Worm (Caenorhabditis elegans) whole organism, young adult: Measurements from ENCODE around the gene D2023.3.
A peak's percentile ranks its signal among the peaks of the same experiment; 100 is the strongest.

Experiments
- B0019.2 ChIP-seq: fragments of 200-800 bp; sonication (Bioruptor generic); conservative IDR thresholded peaks from 2 replicates; pipeline ENCODE4 v1.3.6; 2022; ENCODE audit warnings: missing genetic modification reagents, missing genetic modification characterization, missing compliant biosample characterization
- C06A6.2 ChIP-seq: fragments of 200-800 bp; sonication (Bioruptor generic); conservative IDR thresholded peaks from 2 replicates; pipeline ENCODE4 v1.3.6; 2022; ENCODE audit warnings: missing genetic modification characterization, missing compliant biosample characterization
- C17E4.6 ChIP-seq: fragments of 200-800 bp; sonication (Bioruptor generic); IDR thresholded peaks from 2 replicates; pipeline ENCODE4 v1.3.6; 2022; ENCODE audit warnings: missing genetic modification reagents, missing genetic modification characterization, missing compliant biosample characterization
- F10E7.11 ChIP-seq: sonication (generic microtip); optimal IDR thresholded peaks from 2 replicates; lab custom pipeline; 2017; ENCODE audit warnings: mild to moderate bottlenecking, missing genetic modification characterization, moderate library complexity, missing compliant biosample characterization
- F39B2.1 ChIP-seq: fragments of 200-800 bp; sonication (Bioruptor generic); IDR thresholded peaks from 2 replicates; pipeline ENCODE4 v1.3.6; 2022; ENCODE audit warnings: missing genetic modification reagents, missing genetic modification characterization, missing compliant biosample characterization
- F55B11.4 ChIP-seq: sonication (generic microtip); optimal IDR thresholded peaks from 2 replicates; lab custom pipeline; 2016; ENCODE audit warnings: missing compliant biosample characterization, missing genetic modification characterization, borderline replicate concordance; ENCODE audit not compliant: insufficient read depth
- F57A8.1 ChIP-seq: fragments of 200-800 bp; sonication (Bioruptor generic); optimal IDR thresholded peaks from 2 replicates; lab custom pipeline; 2018; ENCODE audit warnings: mild to moderate bottlenecking, missing genetic modification characterization, moderate library complexity, missing compliant biosample characterization
- F57C9.4 ChIP-seq: sonication (generic microtip); optimal IDR thresholded peaks from 2 replicates; lab custom pipeline; 2017; ENCODE audit warnings: mild to moderate bottlenecking, missing genetic modification characterization, missing compliant biosample characterization
- K11D2.4 ChIP-seq: fragments of 200-800 bp; sonication (Bioruptor generic); IDR thresholded peaks from 2 replicates; pipeline ENCODE4 v1.3.6; 2022; ENCODE audit warnings: missing genetic modification reagents, missing genetic modification characterization, missing compliant biosample characterization
- K12H6.12 ChIP-seq: fragments of 200-800 bp; sonication (Bioruptor generic); optimal IDR thresholded peaks from 2 replicates; lab custom pipeline; 2018; ENCODE audit warnings: mild to moderate bottlenecking, missing genetic modification characterization, missing compliant biosample characterization
- T07F8.4 ChIP-seq: sonication (generic microtip); optimal IDR thresholded peaks from 2 replicates; lab custom pipeline; 2016; ENCODE audit warnings: mild to moderate bottlenecking, missing genetic modification characterization, moderate library complexity, missing compliant biosample characterization
- Y53G8AR.9 ChIP-seq: fragments of 200-800 bp; sonication (Bioruptor generic); conservative IDR thresholded peaks from 2 replicates; pipeline ENCODE4 v1.3.6; 2022; ENCODE audit warnings: missing genetic modification reagents, missing genetic modification characterization, missing compliant biosample characterization
- Y67H2A.10 ChIP-seq: fragments of 200-800 bp; sonication (Bioruptor generic); conservative IDR thresholded peaks from 2 replicates; pipeline ENCODE4 v1.3.6; 2022; ENCODE audit warnings: missing genetic modification reagents, missing genetic modification characterization, missing compliant biosample characterization
- bed-1 ChIP-seq: fragments of 200-800 bp; sonication (Bioruptor generic); IDR thresholded peaks from 2 replicates; pipeline ENCODE4 v1.3.6; 2022; ENCODE audit warnings: missing genetic modification reagents, missing genetic modification characterization, missing compliant biosample characterization
- cebp-1 ChIP-seq, 2 experiments: fragments of 200-800 bp in 1 of 2; sonication (Bioruptor generic) in 1 of 2; sonication (generic microtip) in 1 of 2; IDR thresholded peaks in 1 of 2; optimal IDR thresholded peaks in 1 of 2; 2 replicates each; pipeline versions ENCODE4 v1.3.6 to Lab custom; 2017 to 2022; ENCODE audit warnings: missing compliant biosample characterization in 2 of 2, missing genetic modification characterization in 2 of 2, mild to moderate bottlenecking in 1 of 2, missing genetic modification reagents in 1 of 2, moderate library complexity in 1 of 2
- ceh-27 ChIP-seq: fragments of 200-800 bp; sonication (Bioruptor generic); optimal IDR thresholded peaks from 2 replicates; lab custom pipeline; 2018; ENCODE audit warnings: mild to moderate bottlenecking, missing genetic modification characterization, moderate library complexity, missing compliant biosample characterization
- ceh-79 ChIP-seq: sonication (generic microtip); optimal IDR thresholded peaks from 2 replicates; lab custom pipeline; 2017; ENCODE audit warnings: mild to moderate bottlenecking, missing genetic modification characterization, missing compliant biosample characterization
- ceh-91 ChIP-seq: fragments of 200-800 bp; sonication (Bioruptor generic); IDR thresholded peaks from 2 replicates; pipeline ENCODE4 v1.3.6; 2022; ENCODE audit warnings: missing genetic modification reagents, missing genetic modification characterization, missing compliant biosample characterization
- dox-1 ChIP-seq: fragments of 200-800 bp; sonication (Bioruptor generic); IDR thresholded peaks from 2 replicates; pipeline ENCODE4 v1.3.6; 2022; ENCODE audit warnings: missing genetic modification reagents, missing genetic modification characterization, missing compliant biosample characterization
- dpff-1 ChIP-seq: sonication (generic microtip); optimal IDR thresholded peaks from 2 replicates; lab custom pipeline; 2017; ENCODE audit warnings: mild to moderate bottlenecking, missing genetic modification characterization, missing compliant biosample characterization
- ekl-4 ChIP-seq: fragments of 200-800 bp; sonication (Bioruptor generic); IDR thresholded peaks from 2 replicates; pipeline ENCODE4 v1.3.6; 2022; ENCODE audit warnings: missing genetic modification reagents, missing genetic modification characterization, missing compliant biosample characterization
- gei-17 ChIP-seq: fragments of 200-800 bp; sonication (Bioruptor generic); optimal IDR thresholded peaks from 2 replicates; lab custom pipeline; 2018; ENCODE audit warnings: mild to moderate bottlenecking, missing genetic modification characterization, missing compliant biosample characterization
- hmg-1.2 ChIP-seq: fragments of 200-800 bp; sonication (Bioruptor generic); IDR thresholded peaks from 2 replicates; pipeline ENCODE4 v1.3.6; 2022; ENCODE audit warnings: missing genetic modification reagents, missing genetic modification characterization, missing compliant biosample characterization
- hmg-20 ChIP-seq: fragments of 200-800 bp; sonication (Bioruptor generic); IDR thresholded peaks from 2 replicates; pipeline ENCODE4 v1.3.6; 2022; ENCODE audit warnings: missing genetic modification reagents, missing genetic modification characterization, missing compliant biosample characterization
- hsf-1 ChIP-seq: fragments of 200-800 bp; sonication (Bioruptor generic); IDR thresholded peaks from 2 replicates; pipeline ENCODE4 v1.3.6; 2022; ENCODE audit warnings: missing genetic modification reagents, missing genetic modification characterization, missing compliant biosample characterization
- lin-26 ChIP-seq: fragments of 200-800 bp; sonication (Bioruptor generic); IDR thresholded peaks from 2 replicates; pipeline ENCODE4 v1.3.6; 2022; ENCODE audit warnings: missing genetic modification reagents, missing genetic modification characterization, missing compliant biosample characterization
- lir-1 ChIP-seq: fragments of 200-800 bp; sonication (Bioruptor generic); conservative IDR thresholded peaks from 2 replicates; pipeline ENCODE4 v1.3.6; 2022; ENCODE audit warnings: missing genetic modification reagents, missing genetic modification characterization, missing compliant biosample characterization
- nhr-179 ChIP-seq: sonication (generic microtip); optimal IDR thresholded peaks from 2 replicates; lab custom pipeline; 2016; ENCODE audit warnings: mild to moderate bottlenecking, missing genetic modification characterization, missing compliant biosample characterization
- nhr-80 ChIP-seq: sonication (generic microtip); optimal IDR thresholded peaks from 2 replicates; lab custom pipeline; 2016; ENCODE audit warnings: missing genetic modification characterization, missing compliant biosample characterization
- sdz-38 ChIP-seq: sonication (generic microtip); optimal IDR thresholded peaks from 2 replicates; lab custom pipeline; 2016; ENCODE audit warnings: missing genotype, missing genetic modification characterization, missing compliant biosample characterization
- sea-2 ChIP-seq: fragments of 200-800 bp; sonication (Bioruptor generic); IDR thresholded peaks from 2 replicates; pipeline ENCODE4 v1.3.6; 2022; ENCODE audit warnings: missing genetic modification characterization, missing compliant biosample characterization
- snpc-1.3 ChIP-seq: sonication (generic microtip); optimal IDR thresholded peaks from 2 replicates; lab custom pipeline; 2017; ENCODE audit warnings: missing genetic modification characterization, mild to moderate bottlenecking, missing compliant biosample characterization, antibody characterized with exemption, moderate library complexity, missing genotype, missing genetic modification reagents; ENCODE audit not compliant: insufficient read depth
- snpc-3.4 ChIP-seq: sonication (generic microtip); optimal IDR thresholded peaks from 2 replicates; lab custom pipeline; 2017; ENCODE audit warnings: missing genetic modification characterization, mild to moderate bottlenecking, missing compliant biosample characterization, antibody characterized with exemption, moderate library complexity, missing genotype, missing genetic modification reagents
- sptf-2 ChIP-seq: fragments of 200-800 bp; sonication (Bioruptor generic); optimal IDR thresholded peaks from 2 replicates; lab custom pipeline; 2018; ENCODE audit warnings: mild to moderate bottlenecking, missing genetic modification characterization, missing compliant biosample characterization
- unc-130 ChIP-seq: sonication (generic microtip); optimal IDR thresholded peaks from 2 replicates; lab custom pipeline; 2016; ENCODE audit warnings: missing genetic modification reagents, missing genetic modification characterization, missing compliant biosample characterization
- zfh-2 ChIP-seq: fragments of 200-800 bp; sonication (Bioruptor generic); conservative IDR thresholded peaks from 2 replicates; pipeline ENCODE4 v1.3.6; 2022; ENCODE audit warnings: missing genetic modification reagents, missing genetic modification characterization, missing compliant biosample characterization
- zim-3 ChIP-seq: sonication (generic microtip); optimal IDR thresholded peaks from 2 replicates; lab custom pipeline; 2017; ENCODE audit warnings: mild to moderate bottlenecking, missing genetic modification characterization, moderate library complexity, missing compliant biosample characterization
- ztf-25 ChIP-seq: fragments of 200-800 bp; sonication (Bioruptor generic); IDR thresholded peaks from 2 replicates; pipeline ENCODE4 v1.3.6; 2022; ENCODE audit warnings: missing genetic modification reagents, missing genetic modification characterization, missing compliant biosample characterization
- ztf-6 ChIP-seq: fragments of 200-800 bp; sonication (Bioruptor generic); IDR thresholded peaks from 2 replicates; pipeline ENCODE4 v1.3.6; 2022; ENCODE audit warnings: missing genetic modification reagents, missing genetic modification characterization, missing compliant biosample characterization

The D2023.3 gene

ce11 chrV:11782809-11783440 is 28.9 kb downstream of the D2023.3 start, which contains the start of gene F55A11.11 (continued):
- TF ChIP-seq sptf-2 (GFP tag; lab: Kevin White, UChicago), result peak; percentile 60
- no peak for TF ChIP-seq C17E4.6 (GFP tag; lab: Robert Waterston, UW)
- peak; percentile 97 for TF ChIP-seq lin-26 (GFP tag; lab: Robert Waterston, UW)
- TF ChIP-seq K11D2.4 (GFP tag; lab: Robert Waterston, UW), result peak; percentile 76
- TF ChIP-seq gei-17 (GFP tag; lab: Kevin White, UChicago), result peak; percentile 46
- TF ChIP-seq lir-1 (GFP tag; lab: Robert Waterston, UW), result peak; percentile 61
- 0 out of 2 replicates have a peak, but pooled peaks have one; percentile 56 for TF ChIP-seq Y67H2A.10 (GFP tag; lab: Robert Waterston, UW)
- TF ChIP-seq nhr-80 (tag; lab: Kevin White, UChicago), result peak; percentile 42
- TF ChIP-seq sdz-38 (tag; lab: Kevin White, UChicago), result no peak
- 0 out of 2 replicates have a peak, but pooled peaks have one; percentile 42 for TF ChIP-seq bed-1 (GFP tag; lab: Robert Waterston, UW)
- TF ChIP-seq F55B11.4, result no peak
- peak; percentile 77 for TF ChIP-seq unc-130 (GFP tag; lab: Kevin White, UChicago)
- peak; percentile 82 for TF ChIP-seq ceh-79 (tag; lab: Kevin White, UChicago)
- peak; percentile 91 for TF ChIP-seq ceh-27 (GFP tag; lab: Kevin White, UChicago)
- TF ChIP-seq cebp-1 (GFP tag; IDR thresholded peaks at IDR 0.05; lab: Robert Waterston, UW), result peak; percentile 72
- peak; percentile 85 for TF ChIP-seq cebp-1 (tag; optimal IDR thresholded peaks at IDR 0.05; lab: Kevin White, UChicago)
- TF ChIP-seq ztf-6 (GFP tag; lab: Robert Waterston, UW), result peak; percentile 84; the same call in 1 of the 2 replicates
- TF ChIP-seq Y53G8AR.9 (GFP tag; lab: Robert Waterston, UW), result peak; percentile 76
- TF ChIP-seq hmg-1.2 (GFP tag; lab: Robert Waterston, UW), result peak; percentile 83
- peak; percentile 89 for TF ChIP-seq ekl-4 (GFP tag; lab: Robert Waterston, UW)
- TF ChIP-seq dpff-1 (tag; lab: Kevin White, UChicago), result no peak
- peak; percentile 78 for TF ChIP-seq F10E7.11 (tag; lab: Kevin White, UChicago)
- TF ChIP-seq F57C9.4 (tag; lab: Kevin White, UChicago), result peak; percentile 44
- TF ChIP-seq nhr-179 (tag; lab: Kevin White, UChicago), result peak; percentile 48
- TF ChIP-seq F39B2.1 (GFP tag; lab: Robert Waterston, UW), result no peak
- peak; percentile 71; the same call in 1 of the 2 replicates for TF ChIP-seq hmg-20 (GFP tag; lab: Robert Waterston, UW)
- TF ChIP-seq K12H6.12 (tag; lab: Kevin White, UChicago), result peak; percentile 79
- peak; percentile 76 for TF ChIP-seq B0019.2 (GFP tag; lab: Robert Waterston, UW)
- peak; percentile 85 for TF ChIP-seq snpc-1.3
- peak; percentile 68 for TF ChIP-seq hsf-1 (GFP tag; lab: Robert Waterston, UW)
- no peak for TF ChIP-seq ceh-91 (GFP tag; lab: Robert Waterston, UW)
- no peak for TF ChIP-seq zfh-2
- peak; percentile 65; the same call in 1 of the 2 replicates for TF ChIP-seq C06A6.2 (GFP tag; lab: Robert Waterston, UW)
- TF ChIP-seq dox-1 (GFP tag; lab: Robert Waterston, UW), result peak; percentile 93; the same call in 1 of the 2 replicates

ce11 chrV:11779810-11780209 is 32.0 kb downstream of the D2023.3 start:
- TF ChIP-seq ztf-25 (GFP tag; lab: Robert Waterston, UW) (no peak), sea-2 (GFP tag; lab: Robert Waterston, UW) (no peak), T07F8.4 (tag; lab: Kevin White, UChicago) (no peak), F57A8.1 (GFP tag; lab: Kevin White, UChicago) (no peak), zim-3 (tag; lab: Kevin White, UChicago) (no peak), snpc-3.4 (tag; lab: Kevin White, UChicago) (no peak)
- TF ChIP-seq, all 124 proteins: peak for 0
